Worm (Caenorhabditis elegans) whole organism, L2 larva: Measurements from ENCODE around the gene asp-14.

ENCODE experiments used
- C34F6.9 ChIP-seq: fragments of 150-350 bp; optimal IDR thresholded peaks from 2 replicates; lab custom pipeline; 2014; ENCODE audit warnings: missing biosample characterization, missing genetic modification characterization
- F13H6.1 ChIP-seq: sonication (generic microtip); optimal IDR thresholded peaks from 2 replicates; lab custom pipeline; 2016; ENCODE audit warnings: missing genetic modification characterization, missing compliant biosample characterization
- R02D3.7 ChIP-seq: fragments of 150-350 bp; optimal IDR thresholded peaks from 2 replicates; lab custom pipeline; 2014; ENCODE audit warnings: missing biosample characterization, missing genetic modification characterization
- Y55F3AM.14 ChIP-seq: fragments of 200-800 bp; sonication (Bioruptor generic); optimal IDR thresholded peaks from 2 replicates; lab custom pipeline; 2018; ENCODE audit warnings: mild to moderate bottlenecking, missing genetic modification characterization, missing compliant biosample characterization
- ZK546.5 ChIP-seq: sonication (generic microtip); optimal IDR thresholded peaks from 2 replicates; lab custom pipeline; 2017; ENCODE audit warnings: missing biosample characterization, missing genetic modification characterization
- alr-1 ChIP-seq: fragments of 150-350 bp; optimal IDR thresholded peaks from 2 replicates; lab custom pipeline; 2014; ENCODE audit warnings: missing biosample characterization, missing genetic modification characterization
- aly-2 ChIP-seq: fragments of 150-350 bp; optimal IDR thresholded peaks from 2 replicates; lab custom pipeline; 2014; ENCODE audit warnings: missing biosample characterization, missing genetic modification characterization
- ama-1 ChIP-seq: fragments of 150-350 bp; optimal IDR thresholded peaks from 2 replicates; lab custom pipeline; 2018; ENCODE audit warnings: inconsistent platforms
- blmp-1 ChIP-seq: sonication (generic microtip); optimal IDR thresholded peaks from 2 replicates; lab custom pipeline; 2017; ENCODE audit warnings: missing genetic modification characterization, mild to moderate bottlenecking, missing compliant biosample characterization, antibody characterized with exemption, moderate library complexity; ENCODE audit not compliant: insufficient read depth
- ceh-82 ChIP-seq: fragments of 150-350 bp; optimal IDR thresholded peaks from 2 replicates; lab custom pipeline; 2014; ENCODE audit warnings: missing biosample characterization, missing genetic modification characterization
- crh-2 ChIP-seq: sonication (generic microtip); optimal IDR thresholded peaks from 2 replicates; lab custom pipeline; 2017; ENCODE audit warnings: missing biosample characterization, missing genetic modification characterization
- egl-27 ChIP-seq: sonication (generic microtip); optimal IDR thresholded peaks from 3 replicates; lab custom pipeline; 2017; ENCODE audit warnings: missing biosample characterization, missing genetic modification reagents, missing genetic modification characterization
- elt-1 ChIP-seq: fragments of 150-350 bp; optimal IDR thresholded peaks from 2 replicates; lab custom pipeline; 2014; ENCODE audit warnings: missing biosample characterization, missing genetic modification characterization
- elt-3 ChIP-seq: sonication (generic microtip); optimal IDR thresholded peaks from 2 replicates; lab custom pipeline; 2017; ENCODE audit warnings: missing biosample characterization, missing genetic modification characterization
- fos-1 ChIP-seq: fragments of 150-350 bp; optimal IDR thresholded peaks from 2 replicates; lab custom pipeline; 2014; ENCODE audit warnings: missing biosample characterization, missing genetic modification characterization
- gmeb-1 ChIP-seq: fragments of 150-350 bp; optimal IDR thresholded peaks from 2 replicates; lab custom pipeline; 2014; ENCODE audit warnings: missing biosample characterization, missing genetic modification characterization
- lin-11 ChIP-seq: fragments of 150-350 bp; sonication (generic microtip); optimal IDR thresholded peaks from 2 replicates; lab custom pipeline; 2014; ENCODE audit warnings: missing biosample characterization, missing genetic modification characterization, inconsistent platforms, mixed read lengths
- lin-13 ChIP-seq: fragments of 150-350 bp; optimal IDR thresholded peaks from 2 replicates; lab custom pipeline; 2014; ENCODE audit warnings: missing biosample characterization, missing genetic modification reagents, missing genetic modification characterization
- mab-5 ChIP-seq: fragments of 150-350 bp; optimal IDR thresholded peaks from 2 replicates; lab custom pipeline; 2014; ENCODE audit warnings: missing biosample characterization, missing genetic modification characterization
- mbf-1 ChIP-seq: sonication (generic microtip); optimal IDR thresholded peaks from 2 replicates; lab custom pipeline; 2017; ENCODE audit warnings: missing biosample characterization, missing genetic modification characterization
- mdl-1 ChIP-seq, 2 experiments: fragments of 150-350 bp in 1 of 2; sonication (generic microtip) in 1 of 2; optimal IDR thresholded peaks; 2 replicates each; lab custom pipeline; 2017; ENCODE audit warnings: missing biosample characterization in 2 of 2, missing genetic modification characterization in 2 of 2
- nhr-10 ChIP-seq: sonication (generic microtip); optimal IDR thresholded peaks from 2 replicates; lab custom pipeline; 2017; ENCODE audit warnings: missing biosample characterization, missing genetic modification characterization
- nhr-11 ChIP-seq: fragments of 150-350 bp; optimal IDR thresholded peaks from 2 replicates; lab custom pipeline; 2014; ENCODE audit warnings: missing biosample characterization, missing genetic modification characterization
- nhr-12 ChIP-seq: fragments of 150-350 bp; optimal IDR thresholded peaks from 2 replicates; lab custom pipeline; 2014; ENCODE audit warnings: missing biosample characterization, missing genetic modification characterization
- nhr-129 ChIP-seq: fragments of 150-350 bp; optimal IDR thresholded peaks from 2 replicates; lab custom pipeline; 2014; ENCODE audit warnings: missing biosample characterization, missing genetic modification characterization
- nhr-23 ChIP-seq: fragments of 150-350 bp; optimal IDR thresholded peaks from 2 replicates; lab custom pipeline; 2014; ENCODE audit warnings: missing biosample characterization, missing genetic modification reagents, missing genetic modification characterization
- nhr-237 ChIP-seq: fragments of 150-350 bp; optimal IDR thresholded peaks from 2 replicates; lab custom pipeline; 2014; ENCODE audit warnings: missing biosample characterization, missing genetic modification characterization
- nhr-6 ChIP-seq: fragments of 150-350 bp; optimal IDR thresholded peaks from 2 replicates; lab custom pipeline; 2014; ENCODE audit warnings: missing biosample characterization, missing genetic modification characterization
- nhr-77 ChIP-seq: fragments of 150-350 bp; optimal IDR thresholded peaks from 2 replicates; lab custom pipeline; 2014; ENCODE audit warnings: missing biosample characterization, missing genetic modification characterization
- peb-1 ChIP-seq: fragments of 150-350 bp; optimal IDR thresholded peaks from 2 replicates; lab custom pipeline; 2014; ENCODE audit warnings: missing biosample characterization, missing genetic modification characterization
- sem-4 ChIP-seq: fragments of 150-350 bp; optimal IDR thresholded peaks from 2 replicates; lab custom pipeline; 2014; ENCODE audit warnings: missing biosample characterization, missing genetic modification reagents, missing genetic modification characterization
- skn-1 ChIP-seq: sonication (generic microtip); optimal IDR thresholded peaks from 2 replicates; lab custom pipeline; 2017; ENCODE audit warnings: missing biosample characterization, missing genetic modification characterization
- sma-9 ChIP-seq, 2 experiments: fragments of 150-350 bp in 1 of 2; sonication (generic microtip) in 1 of 2; optimal IDR thresholded peaks; 2 replicates each; lab custom pipeline; 2014 to 2016; ENCODE audit warnings: missing genetic modification characterization in 2 of 2, mild to moderate bottlenecking in 1 of 2, missing biosample characterization in 1 of 2, missing compliant biosample characterization in 1 of 2, missing genetic modification reagents in 1 of 2, moderate library complexity in 1 of 2
- snpc-4 ChIP-seq: fragments of 150-350 bp; optimal IDR thresholded peaks from 2 replicates; lab custom pipeline; 2014; ENCODE audit warnings: missing biosample characterization, missing genetic modification characterization
- unc-62 ChIP-seq: fragments of 150-350 bp; optimal IDR thresholded peaks from 2 replicates; lab custom pipeline; 2014; ENCODE audit warnings: missing biosample characterization, missing genetic modification reagents, missing genetic modification characterization
- ztf-1 ChIP-seq: fragments of 200-800 bp; sonication (Bioruptor generic); conservative IDR thresholded peaks from 2 replicates; pipeline ENCODE4 v1.3.6; 2022; ENCODE audit warnings: missing genetic modification characterization, missing compliant biosample characterization
- ztf-11 ChIP-seq: sonication (generic microtip); optimal IDR thresholded peaks from 2 replicates; lab custom pipeline; 2017; ENCODE audit warnings: missing biosample characterization, missing genetic modification characterization

The asp-14 gene

ce11 chrX:6427147-6427546, 19.3 kb downstream of the asp-14 start:
- TF ChIP-seq lin-11 (no peak), sma-9 (GFP tag; optimal IDR thresholded peaks at IDR 0.05; lab: Kevin White, UChicago) (peak; percentile 55), sma-9 (tag; optimal IDR thresholded peaks at IDR 0.05; lab: Kevin White, UChicago) (no peak), ztf-11 (no peak), nhr-11 (no peak), crh-2 (tag; lab: Kevin White, UChicago) (peak; percentile 49), fos-1 (tag; lab: Kevin White, UChicago) (peak; percentile 77), F13H6.1 (tag; lab: Kevin White, UChicago) (peak; percentile 27), lin-13 (no peak), nhr-23 (tag; lab: Kevin White, UChicago) (no peak), nhr-129 (tag; lab: Kevin White, UChicago) (peak; percentile 28)
- TF ChIP-seq, all 48 proteins: peak for 5

- no peak for TF ChIP-seq C34F6.9 (tag; lab: Kevin White, UChicago)
Measured at ce11 chrX:6420681-6421080, 25.8 kb downstream of the asp-14 start, which contains the start of gene K10C2.12. K10C2.12 (minus strand) TSS chrX:6420781.

DNA sequence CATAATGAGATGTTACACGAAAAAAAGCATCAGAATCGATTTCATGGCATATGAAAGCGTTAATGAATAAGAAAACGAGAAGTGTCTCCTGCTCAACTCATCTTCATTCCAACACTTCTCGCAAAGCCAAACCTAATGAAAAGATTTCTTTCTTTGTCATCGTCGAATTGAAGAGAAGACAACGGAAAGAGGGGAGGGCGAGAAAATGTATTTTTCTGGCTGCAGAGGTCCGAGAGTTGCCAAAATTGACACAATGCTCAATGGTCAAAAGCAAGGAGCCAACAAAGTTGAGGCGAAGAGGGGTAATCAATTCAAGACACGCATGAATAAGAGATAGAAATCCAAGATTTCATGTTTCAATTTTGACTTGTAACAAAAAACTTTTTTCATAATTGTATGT, 27.4 kb downstream of the asp-14 start:
- TF ChIP-seq ztf-1 (GFP tag; lab: Robert Waterston, UW) (no peak), ZK546.5 (no peak), sem-4 (tag; lab: Kevin White, UChicago) (no peak), mab-5 (tag; lab: Kevin White, UChicago) (no peak), skn-1 (tag; lab: Kevin White, UChicago) (no peak), blmp-1 (tag; lab: Kevin White, UChicago) (no peak), snpc-4 (tag; lab: Kevin White, UChicago) (no peak), ceh-82 (tag; lab: Kevin White, UChicago) (no peak), nhr-237 (tag; lab: Kevin White, UChicago) (no peak), mbf-1 (tag; lab: Kevin White, UChicago) (no peak), alr-1 (tag; lab: Kevin White, UChicago) (no peak), unc-62 (GFP tag; lab: Kevin White, UChicago) (no peak)

DNA sequence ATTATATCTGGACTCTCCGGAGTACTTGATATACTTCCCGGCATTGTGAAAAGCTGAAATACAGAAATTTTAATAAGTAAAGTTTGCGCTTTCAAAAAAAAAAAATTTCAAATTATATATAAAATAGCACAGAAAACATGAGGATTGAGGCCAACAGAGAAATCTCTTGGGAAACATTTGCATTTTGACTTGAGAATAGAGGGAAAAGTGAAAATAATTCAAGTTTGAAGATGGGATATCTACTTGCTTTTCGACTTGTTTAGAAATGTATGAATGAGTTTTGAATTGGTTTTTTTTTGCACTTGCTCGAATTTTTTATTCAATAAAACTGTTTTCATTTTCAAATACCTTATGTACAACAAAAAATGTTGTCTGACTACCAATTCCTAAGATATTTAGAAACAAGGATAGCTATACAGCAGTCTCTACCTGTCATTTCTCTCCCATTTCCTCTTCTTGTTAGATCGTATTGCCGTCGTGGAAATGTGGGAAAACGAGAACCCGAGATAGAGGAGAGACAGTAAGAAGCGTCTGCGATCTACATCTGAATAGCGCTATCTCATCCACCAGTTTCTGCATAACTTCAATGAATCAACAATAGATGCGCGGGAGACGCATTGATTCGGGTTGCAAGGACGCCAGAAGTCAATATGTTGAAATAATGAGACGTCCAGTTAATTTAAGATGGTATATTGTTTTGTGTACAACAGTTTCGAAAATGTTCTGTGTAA, 29.9 kb downstream of the asp-14 start, which contains the start of gene T22E5.6:
TSS of gene T22E5.6 (minus strand) at position 51 of the 731 bp plus-strand sequence.
- TF ChIP-seq nhr-129 (tag; lab: Kevin White, UChicago) (peak; percentile 52), Y55F3AM.14 (GFP tag; lab: Kevin White, UChicago) (no peak), R02D3.7 (no peak), gmeb-1 (tag; lab: Kevin White, UChicago) (no peak), blmp-1 (tag; lab: Kevin White, UChicago) (peak; percentile 5)

- no peak for TF ChIP-seq aly-2
- no peak for TF ChIP-seq peb-1 (tag; lab: Kevin White, UChicago)
- TF ChIP-seq ama-1 (lab: Kevin White, UChicago), result no peak
- TF ChIP-seq Y55F3AM.14 (GFP tag; lab: Kevin White, UChicago), result no peak
- no peak for TF ChIP-seq nhr-10
- TF ChIP-seq ceh-82 (tag; lab: Kevin White, UChicago), result no peak
- no peak for TF ChIP-seq unc-62 (GFP tag; lab: Kevin White, UChicago)
- no peak for TF ChIP-seq lin-13
- no peak for TF ChIP-seq nhr-6
- TF ChIP-seq mab-5 (tag; lab: Kevin White, UChicago), result no peak
- TF ChIP-seq ztf-1 (GFP tag; lab: Robert Waterston, UW), result no peak
- TF ChIP-seq, all 48 proteins: peak for 0
Measured at ce11 chrX:6413583-6413982, 32.9 kb downstream of the asp-14 start.

- TF ChIP-seq egl-27 (tag; lab: Kevin White, UChicago) (no peak), snpc-4 (tag; lab: Kevin White, UChicago) (no peak), nhr-12 (tag; lab: Kevin White, UChicago) (no peak), mdl-1 (tag; optimal IDR thresholded peaks at IDR 0.05; lab: Kevin White, UChicago) (no peak), elt-3 (tag; lab: Kevin White, UChicago) (no peak), nhr-11 (no peak), R02D3.7 (no peak), elt-1 (tag; lab: Kevin White, UChicago) (no peak), crh-2 (tag; lab: Kevin White, UChicago) (no peak), nhr-10 (no peak), nhr-77 (no peak), nhr-23 (tag; lab: Kevin White, UChicago) (no peak)
Measured at ce11 chrX:6412575-6412974, 33.9 kb downstream of the asp-14 start, which contains the start of gene T22E5.1. T22E5.1 (plus strand) TSS chrX:6412875.
